Worm (Caenorhabditis elegans): ENCODE measurements around the gene vav-1.
A peak's percentile ranks its signal among the peaks of the same experiment; 100 is the strongest.

vav-1 gene

DNA sequence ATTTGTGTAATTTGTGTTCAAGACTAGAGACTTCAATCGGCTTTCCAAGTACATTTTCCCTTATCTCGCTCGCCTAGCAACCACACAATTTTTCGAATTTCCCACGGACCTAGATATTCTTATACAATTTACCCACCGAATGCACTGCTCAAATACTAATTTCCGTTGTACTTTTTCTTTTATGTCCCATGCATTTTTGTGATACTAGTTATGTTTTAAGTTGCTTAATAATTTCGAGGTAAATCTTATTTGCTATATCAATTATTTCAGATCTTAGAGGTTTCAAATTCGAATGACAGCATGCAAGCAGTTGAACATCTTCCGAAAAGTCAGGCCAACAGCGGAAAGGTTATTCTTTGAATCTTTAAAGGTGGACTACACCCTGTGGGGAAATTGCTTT lies 27.6 kb upstream of the vav-1 start, which contains the start of gene F18G5.1:
Gene F18G5.1, plus strand, starts transcription at position 301 of the 400 bp plus-strand sequence.
- TF ChIP-seq fos-1 (tag; optimal IDR thresholded peaks at IDR 0.05), result no peak
- TF ChIP-seq ama-1 (optimal IDR thresholded peaks at IDR 0.05), result no peak
- TF ChIP-seq pha-4 (GFP tag; IDR thresholded peaks at IDR 0.05), result no peak
- no peak for TF ChIP-seq pha-4 (tag; optimal IDR thresholded peaks at IDR 0.05)
- TF ChIP-seq zfp-2 (tag; optimal IDR thresholded peaks at IDR 0.05), result no peak
- no peak for TF ChIP-seq lin-29 (GFP tag; IDR thresholded peaks at IDR 0.05)
- no peak for TF ChIP-seq lsy-2 (tag; optimal IDR thresholded peaks at IDR 0.05)
- no peak for TF ChIP-seq lin-13 (GFP tag; optimal IDR thresholded peaks at IDR 0.05)
- no peak for TF ChIP-seq hlh-30 (tag; optimal IDR thresholded peaks at IDR 0.05; ENCODE audit: insufficient read depth)
- no peak for TF ChIP-seq rbr-2 (tag; optimal IDR thresholded peaks at IDR 0.05)
- TF ChIP-seq fkh-10 (GFP tag; optimal IDR thresholded peaks at IDR 0.05), result no peak
- TF ChIP-seq ctbp-1 (GFP tag; IDR thresholded peaks at IDR 0.05), result no peak
- TF ChIP-seq ztf-7 (tag; optimal IDR thresholded peaks at IDR 0.05), result no peak
- TF ChIP-seq daf-12 (tag; optimal IDR thresholded peaks at IDR 0.05), result no peak
- TF ChIP-seq aha-1 (tag), result no peak
- no peak for TF ChIP-seq tra-1 (GFP tag; IDR thresholded peaks at IDR 0.05)
- no peak for TF ChIP-seq nhr-11 (tag; optimal IDR thresholded peaks at IDR 0.05)
- no peak for TF ChIP-seq php-3 (GFP tag; IDR thresholded peaks at IDR 0.05)
- TF ChIP-seq attf-4 (tag; optimal IDR thresholded peaks at IDR 0.05), result no peak
- no peak for TF ChIP-seq snpc-1.2 (GFP tag; IDR thresholded peaks at IDR 0.05)

DNA sequence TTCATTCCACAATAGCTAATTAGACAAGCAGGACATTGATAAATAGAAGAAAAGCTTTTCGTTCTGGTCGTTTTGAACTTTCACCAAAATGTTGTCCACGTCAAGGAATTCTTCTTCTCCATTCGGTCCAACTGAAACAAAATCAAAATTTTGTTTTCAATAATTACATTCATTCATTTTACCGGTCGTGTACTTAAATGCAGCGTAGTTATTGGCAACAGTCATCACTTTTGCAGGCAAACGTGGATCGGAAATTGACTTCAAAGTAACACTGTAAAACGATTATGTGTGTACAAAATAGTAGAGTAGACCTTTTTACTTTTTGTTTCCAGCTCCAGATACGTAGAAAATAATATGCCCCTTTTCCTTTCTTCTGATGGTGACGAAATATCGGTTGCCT lies 24.1 kb upstream of the vav-1 start:
- TF ChIP-seq egl-27 (tag; optimal IDR thresholded peaks at IDR 0.05) (no peak), php-3 (GFP tag; IDR thresholded peaks at IDR 0.05) (no peak), mdt-29 (GFP tag; IDR thresholded peaks at IDR 0.05) (no peak), snpc-1.2 (GFP tag; IDR thresholded peaks at IDR 0.05) (no peak), ztf-11 (tag; optimal IDR thresholded peaks at IDR 0.05) (no peak), nhr-237 (tag; optimal IDR thresholded peaks at IDR 0.05) (no peak), unc-62 (GFP tag; optimal IDR thresholded peaks at IDR 0.05 in 1 of 2) (peak in 1 of 2 experiments; percentile 59), unc-62 (tag; optimal IDR thresholded peaks at IDR 0.05) (no peak), F10B5.3 (tag; optimal IDR thresholded peaks at IDR 0.05) (peak; percentile 64), unc-130 (GFP tag; optimal IDR thresholded peaks at IDR 0.05) (no peak), Y75B8A.6 (GFP tag; IDR thresholded peaks at IDR 0.05) (no peak), lir-3 (tag; optimal IDR thresholded peaks at IDR 0.05) (no peak), F26F4.8 (GFP tag; conservative IDR thresholded peaks at IDR 0.05) (no peak), dmd-8 (GFP tag; IDR thresholded peaks at IDR 0.05) (no peak), Y5F2A.4 (GFP tag; optimal IDR thresholded peaks at IDR 0.05) (no peak)

DNA sequence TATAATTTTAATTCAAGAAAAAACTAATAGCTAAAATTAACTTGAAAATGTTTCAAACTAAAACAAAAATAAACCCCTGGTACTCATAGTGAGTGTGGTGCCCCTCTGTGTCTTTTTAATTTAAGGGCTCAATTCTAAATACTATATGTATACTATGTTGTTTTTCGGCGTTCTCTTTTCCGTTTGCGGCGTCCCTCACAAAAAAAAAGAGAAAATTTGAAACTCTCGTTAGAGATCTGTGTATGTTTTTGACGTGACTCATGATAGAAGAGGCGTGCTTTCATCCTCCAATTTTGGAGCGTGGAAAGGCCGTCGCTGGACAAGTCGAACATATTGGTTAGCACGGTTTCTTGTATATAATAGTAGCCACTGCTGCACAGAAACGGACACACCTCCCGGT lies 19.6 kb upstream of the vav-1 start, which contains the start of gene pes-8:
Gene pes-8, plus strand, starts transcription at position 301 of the 400 bp plus-strand sequence.
- peak; percentile 75 for TF ChIP-seq aha-1 (tag)
- no peak for TF ChIP-seq hlh-11 (tag; optimal IDR thresholded peaks at IDR 0.05)
- TF ChIP-seq dpl-1 (GFP tag; optimal IDR thresholded peaks at IDR 0.05), result no peak
- no peak for TF ChIP-seq tra-1 (GFP tag; IDR thresholded peaks at IDR 0.05)
- TF ChIP-seq unc-130 (GFP tag; optimal IDR thresholded peaks at IDR 0.05), result no peak
- TF ChIP-seq ceh-32 (tag; optimal IDR thresholded peaks at IDR 0.05; ENCODE audit: poor library complexity), result no peak

DNA sequence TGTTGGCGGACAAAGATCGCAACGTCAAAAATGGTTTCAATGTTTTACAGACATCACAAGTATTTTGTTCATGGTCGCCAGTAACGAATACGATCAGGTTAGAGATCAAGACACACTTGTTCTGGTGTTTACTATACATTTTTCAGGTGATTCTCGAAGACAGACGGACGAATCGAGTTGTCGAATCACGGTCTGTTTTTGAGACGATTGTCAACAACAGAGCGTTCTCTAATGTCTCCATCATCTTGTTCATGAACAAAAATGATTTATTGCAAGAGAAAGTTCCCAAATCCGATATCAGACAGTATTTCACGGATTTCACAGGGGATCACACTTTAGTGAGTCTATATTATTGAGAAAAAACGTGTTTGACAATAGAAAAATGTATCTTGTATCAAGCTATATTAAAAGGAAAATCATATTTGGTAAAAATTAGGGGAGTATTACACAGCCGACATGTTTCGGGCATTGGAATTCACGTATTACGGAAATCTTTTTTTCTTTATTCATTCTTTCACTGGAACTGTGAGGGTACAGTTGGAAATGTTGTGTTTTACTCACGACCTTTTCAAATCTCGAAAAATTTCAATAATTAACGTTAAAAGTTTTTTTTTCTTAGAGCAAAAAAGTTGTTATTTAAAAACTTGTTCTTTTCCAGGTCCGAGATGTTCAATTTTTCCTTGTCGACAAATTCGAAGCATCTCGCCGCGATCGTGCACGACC lies 16.3 kb upstream of the vav-1 start:
- peak; percentile 11 for TF ChIP-seq mxl-3 (GFP tag; optimal IDR thresholded peaks at IDR 0.05)
- no peak for TF ChIP-seq aha-1 (tag)
- peak in 1 of 2 experiments; percentile 94 for TF ChIP-seq unc-62 (GFP tag; optimal IDR thresholded peaks at IDR 0.05 in 1 of 2)
- no peak for TF ChIP-seq unc-62 (tag; optimal IDR thresholded peaks at IDR 0.05)
- peak; percentile 28 for TF ChIP-seq hlh-11 (tag; optimal IDR thresholded peaks at IDR 0.05)
